Worm (Caenorhabditis elegans): Measurements from ENCODE around the gene zhit-3.

ce11 chrV:10182984-10183383, 28.9 kb downstream of the zhit-3 start, which contains the start of gene ZK856.4:
- TF ChIP-seq zag-1 (tag; optimal IDR thresholded peaks at IDR 0.05), result no peak
- TF ChIP-seq daf-12 (tag; optimal IDR thresholded peaks at IDR 0.05), result no peak
- TF ChIP-seq fos-1 (tag; optimal IDR thresholded peaks at IDR 0.05), result no peak
- no peak for TF ChIP-seq lsy-12 (tag; optimal IDR thresholded peaks at IDR 0.05)
- no peak for TF ChIP-seq ama-1 (optimal IDR thresholded peaks at IDR 0.05)
